Fruit fly (Drosophila melanogaster): ENCODE results near the gene CG43354.

dm6 chr2L:18313922-18314712 lies 4.9 kb upstream of the CG43354 start:
- TF ChIP-seq Snoo (tag; optimal IDR thresholded peaks at IDR 0.05): no peak
- no peak for TF ChIP-seq CG10348 (GFP tag; IDR thresholded peaks at IDR 0.05)
- no peak for TF ChIP-seq CG8159 (tag; optimal IDR thresholded peaks at IDR 0.05)
- TF ChIP-seq CG34367 (tag; optimal IDR thresholded peaks at IDR 0.05): no peak
- peak; percentile 27 for TF ChIP-seq EcR (GFP tag; optimal IDR thresholded peaks at IDR 0.05)

Data from whole organism, pupa.